Worm (Caenorhabditis elegans) whole organism, young adult: ENCODE results near the gene Y6G8.6.

ENCODE experiments used
- F57A8.1 ChIP-seq: fragments of 200-800 bp; sonication (Bioruptor generic); optimal IDR thresholded peaks from 2 replicates; lab custom pipeline; 2018; ENCODE audit warnings: mild to moderate bottlenecking, missing genetic modification characterization, moderate library complexity, missing compliant biosample characterization
- Y79H2A.3 ChIP-seq: fragments of 200-800 bp; sonication (Bioruptor generic); conservative IDR thresholded peaks from 2 replicates; pipeline ENCODE4 v1.3.6; 2022; ENCODE audit warnings: missing genetic modification reagents, missing genetic modification characterization, missing compliant biosample characterization
- ceh-40 ChIP-seq: fragments of 200-800 bp; sonication (Bioruptor generic); IDR thresholded peaks from 2 replicates; pipeline ENCODE4 v1.3.6; 2022; ENCODE audit warnings: missing genetic modification characterization, missing compliant biosample characterization
- ceh-79 ChIP-seq: sonication (generic microtip); optimal IDR thresholded peaks from 2 replicates; lab custom pipeline; 2017; ENCODE audit warnings: mild to moderate bottlenecking, missing genetic modification characterization, missing compliant biosample characterization
- die-1 ChIP-seq: sonication (generic microtip); optimal IDR thresholded peaks from 2 replicates; lab custom pipeline; 2016; ENCODE audit warnings: missing genotype, mild to moderate bottlenecking, missing genetic modification characterization, missing compliant biosample characterization
- dox-1 ChIP-seq: fragments of 200-800 bp; sonication (Bioruptor generic); IDR thresholded peaks from 2 replicates; pipeline ENCODE4 v1.3.6; 2022; ENCODE audit warnings: missing genetic modification reagents, missing genetic modification characterization, missing compliant biosample characterization
- hmg-20 ChIP-seq: fragments of 200-800 bp; sonication (Bioruptor generic); IDR thresholded peaks from 2 replicates; pipeline ENCODE4 v1.3.6; 2022; ENCODE audit warnings: missing genetic modification reagents, missing genetic modification characterization, missing compliant biosample characterization
- snpc-1.3 ChIP-seq: sonication (generic microtip); optimal IDR thresholded peaks from 2 replicates; lab custom pipeline; 2017; ENCODE audit warnings: missing genetic modification characterization, mild to moderate bottlenecking, missing compliant biosample characterization, antibody characterized with exemption, moderate library complexity, missing genotype, missing genetic modification reagents; ENCODE audit not compliant: insufficient read depth

- no peak for TF ChIP-seq die-1 (tag; lab: Kevin White, UChicago)
- no peak for TF ChIP-seq dox-1 (GFP tag; lab: Robert Waterston, UW)
- TF ChIP-seq F57A8.1 (GFP tag; lab: Kevin White, UChicago) = no peak
- no peak for TF ChIP-seq hmg-20 (GFP tag; lab: Robert Waterston, UW)
- no peak for TF ChIP-seq Y79H2A.3
- TF ChIP-seq ceh-79 (tag; lab: Kevin White, UChicago) = no peak
- TF ChIP-seq snpc-1.3 (tag; lab: Kevin White, UChicago) = no peak
- no peak for TF ChIP-seq ceh-40 (GFP tag; lab: Robert Waterston, UW)
These were observed 45.6 kb upstream of the Y6G8.6 start for ce11 chrV:17662260-17662659.
